Fruit fly (Drosophila melanogaster): ENCODE measurements around the gene Or65b.
A peak's percentile ranks its signal among the peaks of the same experiment; 100 is the strongest.

Gene Or65b

DNA sequence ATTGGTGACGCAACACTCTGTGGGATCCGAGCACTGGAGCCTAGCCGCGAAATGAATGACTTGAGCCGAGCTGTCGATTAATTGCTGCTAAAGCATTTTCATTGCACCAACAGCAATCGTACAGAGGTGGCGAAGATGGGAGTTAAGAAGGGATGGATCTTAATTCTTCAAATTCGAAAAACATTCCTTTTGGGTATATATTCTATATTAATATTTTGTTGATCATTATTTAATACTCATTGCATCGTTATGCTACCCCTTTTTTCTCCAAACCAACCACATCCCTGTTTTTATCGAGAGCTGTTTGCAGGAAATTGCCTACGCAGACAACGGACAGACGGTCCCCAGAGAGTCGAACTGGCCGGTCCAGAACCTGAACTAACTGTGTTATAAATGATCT lies 33.1 kb downstream of the Or65b start (continued):
- TF ChIP-seq Sox14 (GFP tag; optimal IDR thresholded peaks at IDR 0.05) (peak; percentile 65), CG8319 (GFP tag; optimal IDR thresholded peaks at IDR 0.05) (no peak), Hr39 (GFP tag; optimal IDR thresholded peaks at IDR 0.05) (peak; percentile 38), salr (GFP tag; optimal IDR thresholded peaks at IDR 0.05) (peak; percentile 22 to 53), eg (GFP tag; IDR thresholded peaks at IDR 0.05) (peak; percentile 80), OdsH (GFP tag; optimal IDR thresholded peaks at IDR 0.05) (peak; percentile 73), fkh (GFP tag; optimal IDR thresholded peaks at IDR 0.05) (no peak), CG11902 (GFP tag; optimal IDR thresholded peaks at IDR 0.05) (peak; percentile 11), Sox15 (GFP tag; optimal IDR thresholded peaks at IDR 0.05) (peak; percentile 41), CG10669 (GFP tag; optimal IDR thresholded peaks at IDR 0.05) (peak; percentile 79), Ets21C (GFP tag; optimal IDR thresholded peaks at IDR 0.05) (peak; percentile 26), CG3919 (GFP tag; optimal IDR thresholded peaks at IDR 0.05) (peak; percentile 81), cyc (GFP tag; optimal IDR thresholded peaks at IDR 0.05) (peak; percentile 50), CG6163 (GFP tag; IDR thresholded peaks at IDR 0.05) (peak; percentile 83), CG8119 (GFP tag; IDR thresholded peaks at IDR 0.05) (peak; percentile 81), achi (GFP tag; optimal IDR thresholded peaks at IDR 0.05) (peak; percentile 74), CG6792 (GFP tag; optimal IDR thresholded peaks at IDR 0.05) (peak; percentile 67), Smox (GFP tag; optimal IDR thresholded peaks at IDR 0.05) (peak; percentile 65), CG6276 (GFP tag; optimal IDR thresholded peaks at IDR 0.05) (peak; percentile 56), fd59A (GFP tag; optimal IDR thresholded peaks at IDR 0.05) (peak; percentile 75), Eip78C (GFP tag) (peak; percentile 93), Ets96B (tag; optimal IDR thresholded peaks at IDR 0.05) (peak; percentile 79), CG8632 (GFP tag; optimal IDR thresholded peaks at IDR 0.05) (peak; percentile 54)

DNA sequence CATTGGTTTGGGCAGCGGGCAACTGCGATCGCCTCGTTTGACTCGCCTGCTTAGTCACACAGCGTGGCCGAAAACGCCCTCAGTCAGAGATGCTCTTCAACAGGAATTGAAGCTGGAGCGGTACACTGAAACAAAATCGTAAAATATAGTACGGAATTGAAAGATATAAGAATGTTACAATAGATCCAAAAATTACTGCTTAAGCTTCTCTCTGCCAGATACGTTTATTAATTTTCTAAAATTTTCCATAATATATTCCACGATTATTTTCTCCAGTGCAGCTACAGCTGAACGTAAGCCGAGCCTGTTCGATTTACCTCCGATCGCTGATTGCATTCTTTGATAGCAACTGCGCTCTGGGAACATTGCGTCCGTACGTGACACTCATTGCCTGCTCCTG lies 33.8 kb downstream of the Or65b start:
- peak; percentile 54 for TF ChIP-seq CG9139 (GFP tag; optimal IDR thresholded peaks at IDR 0.05)
- peak; percentile 53 for TF ChIP-seq CG3032 (tag; optimal IDR thresholded peaks at IDR 0.05)
- no peak for TF ChIP-seq Hr38 (GFP tag; optimal IDR thresholded peaks at IDR 0.05)
- peak in 1 of 2 experiments; percentile 12 for TF ChIP-seq salr (GFP tag; optimal IDR thresholded peaks at IDR 0.05)
- TF ChIP-seq CG6792 (GFP tag; optimal IDR thresholded peaks at IDR 0.05), result peak; percentile 68
- TF ChIP-seq vri (GFP tag; optimal IDR thresholded peaks at IDR 0.05), result peak; percentile 51
- peak; percentile 53; the same call in 2 of the 3 replicates for TF ChIP-seq eg (GFP tag; IDR thresholded peaks at IDR 0.05)
- peak; percentile 79 for TF ChIP-seq lz (GFP tag; optimal IDR thresholded peaks at IDR 0.05)
- TF ChIP-seq CG6276 (GFP tag; optimal IDR thresholded peaks at IDR 0.05), result no peak
- peak; percentile 3 for TF ChIP-seq dac (GFP tag; optimal IDR thresholded peaks at IDR 0.05)
- TF ChIP-seq Sox14 (GFP tag; optimal IDR thresholded peaks at IDR 0.05), result peak; percentile 44
- TF ChIP-seq Met (GFP tag; optimal IDR thresholded peaks at IDR 0.05), result peak; percentile 77
- peak; percentile 63 for TF ChIP-seq CG11902 (GFP tag; optimal IDR thresholded peaks at IDR 0.05)
- peak; percentile 10 for TF ChIP-seq Hr4 (GFP tag; optimal IDR thresholded peaks at IDR 0.05)
- peak; percentile 87 for TF ChIP-seq topi (GFP tag; optimal IDR thresholded peaks at IDR 0.05)
- no peak for TF ChIP-seq CG11294 (GFP tag; IDR thresholded peaks at IDR 0.05)
- TF ChIP-seq Eip78C (GFP tag), result peak; percentile 86
- TF ChIP-seq spab (GFP tag; optimal IDR thresholded peaks at IDR 0.05), result peak; percentile 61
- TF ChIP-seq esn (GFP tag; optimal IDR thresholded peaks at IDR 0.05), result peak; percentile 81
- peak; percentile 84 for TF ChIP-seq CG6854 (GFP tag; optimal IDR thresholded peaks at IDR 0.05)
- TF ChIP-seq OdsH (GFP tag; optimal IDR thresholded peaks at IDR 0.05), result peak; percentile 61
- peak; percentile 56 for TF ChIP-seq Ets21C (GFP tag; optimal IDR thresholded peaks at IDR 0.05)
- peak; percentile 39 for TF ChIP-seq Sox102F (GFP tag; optimal IDR thresholded peaks at IDR 0.05)
- no peak for TF ChIP-seq fd85E (GFP tag; optimal IDR thresholded peaks at IDR 0.05)
- TF ChIP-seq CG34406 (GFP tag; optimal IDR thresholded peaks at IDR 0.05), result peak; percentile 47
- peak; percentile 89 for TF ChIP-seq cyc (GFP tag; optimal IDR thresholded peaks at IDR 0.05)
- peak; percentile 81 for TF ChIP-seq CG3919 (GFP tag; optimal IDR thresholded peaks at IDR 0.05)
- TF ChIP-seq CG32006 (GFP tag; optimal IDR thresholded peaks at IDR 0.05), result peak; percentile 41
- peak; percentile 88 for TF ChIP-seq svp (GFP tag)
- TF ChIP-seq Lpt (GFP tag; optimal IDR thresholded peaks at IDR 0.05), result no peak
- peak; percentile 46 for TF ChIP-seq CG31627 (GFP tag; optimal IDR thresholded peaks at IDR 0.05)
- peak; percentile 81 for TF ChIP-seq CG6163 (GFP tag; IDR thresholded peaks at IDR 0.05)
- peak; percentile 46 for TF ChIP-seq pdm3 (GFP tag; optimal IDR thresholded peaks at IDR 0.05)
- peak; percentile 2 for TF ChIP-seq CG7368 (GFP tag; optimal IDR thresholded peaks at IDR 0.05)
- peak; percentile 40; the same call in 1 of the 2 replicates for TF ChIP-seq CG15336 (GFP tag; IDR thresholded peaks at IDR 0.05)
- TF ChIP-seq CG8119 (GFP tag; IDR thresholded peaks at IDR 0.05), result peak; percentile 51; the same call in 2 of the 3 replicates
- TF ChIP-seq Eip93F (GFP tag; optimal IDR thresholded peaks at IDR 0.05), result peak; percentile 7
- TF ChIP-seq CG10669 (GFP tag; optimal IDR thresholded peaks at IDR 0.05), result peak; percentile 73
- TF ChIP-seq CG16779 (tag; optimal IDR thresholded peaks at IDR 0.05), result peak; percentile 41
- TF ChIP-seq Blimp-1 (GFP tag; optimal IDR thresholded peaks at IDR 0.05), result peak; percentile 68
